Fruit fly (Drosophila melanogaster): ENCODE results near the gene rdx.

- TF ChIP-seq psq (optimal IDR thresholded peaks at IDR 0.05) (no peak), h (optimal IDR thresholded peaks at IDR 0.05) (no peak)
Observed at dm6 chr3R:13946117-13946516, 85.7 kb downstream of the rdx start.

Measured in Kc167 (cell line).